Worm (Caenorhabditis elegans) whole organism, young adult: ENCODE results near the gene T06E6.15.

Experiments used
- B0261.1 ChIP-seq: sonication (generic microtip); optimal IDR thresholded peaks from 2 replicates; lab custom pipeline; 2016; ENCODE audit warnings: mild to moderate bottlenecking, missing genetic modification characterization, moderate library complexity, missing compliant biosample characterization
- C06A6.2 ChIP-seq: fragments of 200-800 bp; sonication (Bioruptor generic); conservative IDR thresholded peaks from 2 replicates; pipeline ENCODE4 v1.3.6; 2022; ENCODE audit warnings: missing genetic modification characterization, missing compliant biosample characterization
- D2030.7 ChIP-seq: fragments of 200-800 bp; sonication (Bioruptor generic); IDR thresholded peaks from 2 replicates; pipeline ENCODE4 v1.3.6; 2022; ENCODE audit warnings: missing genetic modification reagents, missing genetic modification characterization, missing compliant biosample characterization
- F49E8.2 ChIP-seq: sonication (generic microtip); optimal IDR thresholded peaks from 3 replicates; lab custom pipeline; 2017; ENCODE audit warnings: missing genetic modification characterization, mild to moderate bottlenecking, missing compliant biosample characterization, antibody characterized with exemption, moderate library complexity; ENCODE audit not compliant: insufficient read depth
- F57C9.4 ChIP-seq: sonication (generic microtip); optimal IDR thresholded peaks from 2 replicates; lab custom pipeline; 2017; ENCODE audit warnings: mild to moderate bottlenecking, missing genetic modification characterization, missing compliant biosample characterization
- K11D2.4 ChIP-seq: fragments of 200-800 bp; sonication (Bioruptor generic); IDR thresholded peaks from 2 replicates; pipeline ENCODE4 v1.3.6; 2022; ENCODE audit warnings: missing genetic modification reagents, missing genetic modification characterization, missing compliant biosample characterization
- T07F8.4 ChIP-seq: sonication (generic microtip); optimal IDR thresholded peaks from 2 replicates; lab custom pipeline; 2016; ENCODE audit warnings: mild to moderate bottlenecking, missing genetic modification characterization, moderate library complexity, missing compliant biosample characterization
- aptf-2 ChIP-seq: fragments of 200-800 bp; sonication (Bioruptor generic); conservative IDR thresholded peaks from 2 replicates; pipeline ENCODE4 v1.3.6; 2022; ENCODE audit warnings: missing genetic modification reagents, missing genetic modification characterization, missing compliant biosample characterization
- atf-7 ChIP-seq: sonication (generic microtip); optimal IDR thresholded peaks from 2 replicates; lab custom pipeline; 2017; ENCODE audit warnings: mild to moderate bottlenecking, missing genetic modification characterization, missing compliant biosample characterization
- attf-6 ChIP-seq: fragments of 200-800 bp; sonication (Bioruptor generic); IDR thresholded peaks from 2 replicates; pipeline ENCODE4 v1.3.6; 2022; ENCODE audit warnings: missing genetic modification reagents, missing genetic modification characterization, missing compliant biosample characterization
- bed-1 ChIP-seq: fragments of 200-800 bp; sonication (Bioruptor generic); IDR thresholded peaks from 2 replicates; pipeline ENCODE4 v1.3.6; 2022; ENCODE audit warnings: missing genetic modification reagents, missing genetic modification characterization, missing compliant biosample characterization
- bed-2 ChIP-seq: fragments of 200-800 bp; sonication (Bioruptor generic); IDR thresholded peaks from 2 replicates; pipeline ENCODE4 v1.3.6; 2022; ENCODE audit warnings: missing genetic modification reagents, missing genetic modification characterization, missing compliant biosample characterization
- ccch-3 ChIP-seq: fragments of 200-800 bp; sonication (Bioruptor generic); optimal IDR thresholded peaks from 2 replicates; lab custom pipeline; 2018; ENCODE audit warnings: mild to moderate bottlenecking, missing genetic modification characterization, missing compliant biosample characterization
- cebp-1 ChIP-seq, 2 experiments: fragments of 200-800 bp in 1 of 2; sonication (Bioruptor generic) in 1 of 2; sonication (generic microtip) in 1 of 2; IDR thresholded peaks in 1 of 2; optimal IDR thresholded peaks in 1 of 2; 2 replicates each; pipeline versions ENCODE4 v1.3.6 to Lab custom; 2017 to 2022; ENCODE audit warnings: missing compliant biosample characterization in 2 of 2, missing genetic modification characterization in 2 of 2, mild to moderate bottlenecking in 1 of 2, missing genetic modification reagents in 1 of 2, moderate library complexity in 1 of 2
- ceh-27 ChIP-seq: fragments of 200-800 bp; sonication (Bioruptor generic); optimal IDR thresholded peaks from 2 replicates; lab custom pipeline; 2018; ENCODE audit warnings: mild to moderate bottlenecking, missing genetic modification characterization, moderate library complexity, missing compliant biosample characterization
- ceh-40 ChIP-seq: fragments of 200-800 bp; sonication (Bioruptor generic); IDR thresholded peaks from 2 replicates; pipeline ENCODE4 v1.3.6; 2022; ENCODE audit warnings: missing genetic modification characterization, missing compliant biosample characterization
- dpff-1 ChIP-seq: sonication (generic microtip); optimal IDR thresholded peaks from 2 replicates; lab custom pipeline; 2017; ENCODE audit warnings: mild to moderate bottlenecking, missing genetic modification characterization, missing compliant biosample characterization
- efl-1 ChIP-seq: fragments of 150-350 bp; optimal IDR thresholded peaks from 2 replicates; lab custom pipeline; 2014; ENCODE audit warnings: missing biosample characterization, missing genetic modification reagents, missing genetic modification characterization
- hmg-1.2 ChIP-seq: fragments of 200-800 bp; sonication (Bioruptor generic); IDR thresholded peaks from 2 replicates; pipeline ENCODE4 v1.3.6; 2022; ENCODE audit warnings: missing genetic modification reagents, missing genetic modification characterization, missing compliant biosample characterization
- hrde-1 ChIP-seq: sonication (generic microtip); optimal IDR thresholded peaks from 2 replicates; lab custom pipeline; 2016; ENCODE audit warnings: missing genetic modification characterization, mild to moderate bottlenecking, missing compliant biosample characterization, moderate library complexity, missing genotype, missing genetic modification reagents, borderline replicate concordance
- lin-26 ChIP-seq: fragments of 200-800 bp; sonication (Bioruptor generic); IDR thresholded peaks from 2 replicates; pipeline ENCODE4 v1.3.6; 2022; ENCODE audit warnings: missing genetic modification reagents, missing genetic modification characterization, missing compliant biosample characterization
- lin-35 ChIP-seq, 3 experiments: fragments of 150-350 bp in 2 of 3; sonication (generic microtip) in 1 of 3; optimal IDR thresholded peaks; 2 replicates each; lab custom pipeline; 2014 to 2018; ENCODE audit warnings: missing biosample characterization in 3 of 3, missing genetic modification characterization in 3 of 3, missing genetic modification reagents in 3 of 3
- lin-40 ChIP-seq: sonication (generic microtip); optimal IDR thresholded peaks from 2 replicates; lab custom pipeline; 2016; ENCODE audit warnings: missing genetic modification characterization, mild to moderate bottlenecking, missing compliant biosample characterization, missing genotype, missing genetic modification reagents
- lir-1 ChIP-seq: fragments of 200-800 bp; sonication (Bioruptor generic); conservative IDR thresholded peaks from 2 replicates; pipeline ENCODE4 v1.3.6; 2022; ENCODE audit warnings: missing genetic modification reagents, missing genetic modification characterization, missing compliant biosample characterization
- lsy-27 ChIP-seq: sonication (generic microtip); optimal IDR thresholded peaks from 2 replicates; lab custom pipeline; 2017; ENCODE audit warnings: missing genetic modification characterization, mild to moderate bottlenecking, missing compliant biosample characterization, antibody characterized with exemption, missing genotype, borderline replicate concordance; ENCODE audit not compliant: insufficient read depth
- nfya-1 ChIP-seq: sonication (generic microtip); optimal IDR thresholded peaks from 2 replicates; lab custom pipeline; 2017; ENCODE audit warnings: antibody characterized with exemption, missing compliant biosample characterization, missing genetic modification characterization, borderline replicate concordance; ENCODE audit not compliant: insufficient read depth
- nhr-179 ChIP-seq: sonication (generic microtip); optimal IDR thresholded peaks from 2 replicates; lab custom pipeline; 2016; ENCODE audit warnings: mild to moderate bottlenecking, missing genetic modification characterization, missing compliant biosample characterization
- nhr-80 ChIP-seq: sonication (generic microtip); optimal IDR thresholded peaks from 2 replicates; lab custom pipeline; 2016; ENCODE audit warnings: missing genetic modification characterization, missing compliant biosample characterization
- rec-8 ChIP-seq, 2 experiments: sonication (generic microtip); optimal IDR thresholded peaks; 2 replicates each; lab custom pipeline; 2016; ENCODE audit warnings: mild to moderate bottlenecking in 2 of 2, missing genetic modification characterization in 2 of 2, missing genetic modification reagents in 2 of 2, missing genotype in 2 of 2, missing biosample characterization in 1 of 2, missing compliant biosample characterization in 1 of 2, moderate library complexity in 1 of 2
- repo-1 ChIP-seq: sonication (generic microtip); optimal IDR thresholded peaks from 2 replicates; lab custom pipeline; 2017; ENCODE audit warnings: mild to moderate bottlenecking, missing genetic modification characterization, missing compliant biosample characterization
- sdz-38 ChIP-seq: sonication (generic microtip); optimal IDR thresholded peaks from 2 replicates; lab custom pipeline; 2016; ENCODE audit warnings: missing genotype, missing genetic modification characterization, missing compliant biosample characterization
- sea-2 ChIP-seq: fragments of 200-800 bp; sonication (Bioruptor generic); IDR thresholded peaks from 2 replicates; pipeline ENCODE4 v1.3.6; 2022; ENCODE audit warnings: missing genetic modification characterization, missing compliant biosample characterization
- tlf-1 ChIP-seq: fragments of 200-800 bp; sonication (Bioruptor generic); optimal IDR thresholded peaks from 2 replicates; lab custom pipeline; 2018; ENCODE audit warnings: mild to moderate bottlenecking, missing genetic modification characterization, missing compliant biosample characterization
- unc-62 ChIP-seq: fragments of 150-350 bp; optimal IDR thresholded peaks from 2 replicates; lab custom pipeline; 2014; ENCODE audit warnings: missing biosample characterization, missing genetic modification reagents, missing genetic modification characterization
- ztf-22 ChIP-seq: fragments of 200-800 bp; sonication (Bioruptor generic); optimal IDR thresholded peaks from 2 replicates; lab custom pipeline; 2018; ENCODE audit warnings: mild to moderate bottlenecking, missing genetic modification characterization, moderate library complexity, missing compliant biosample characterization
- ztf-25 ChIP-seq: fragments of 200-800 bp; sonication (Bioruptor generic); IDR thresholded peaks from 2 replicates; pipeline ENCODE4 v1.3.6; 2022; ENCODE audit warnings: missing genetic modification reagents, missing genetic modification characterization, missing compliant biosample characterization

The T06E6.15 gene

DNA sequence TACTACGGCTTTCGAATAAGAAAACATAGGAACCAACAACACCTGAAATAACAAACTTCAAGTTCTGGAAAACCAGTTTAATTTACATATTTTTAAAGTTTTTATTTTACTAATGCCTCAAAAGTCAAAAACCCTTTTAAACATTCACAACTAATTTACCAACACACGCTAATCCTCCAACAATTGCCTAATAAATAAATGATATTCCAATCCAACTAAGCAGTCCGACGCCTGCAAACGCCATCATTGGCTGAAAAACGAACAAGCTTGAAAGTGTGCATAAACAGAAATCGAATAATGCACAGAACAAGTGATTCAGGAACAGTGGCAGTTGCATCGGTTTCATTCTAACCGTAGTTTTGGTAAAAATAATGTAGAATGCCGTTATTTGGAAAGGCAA, 31.8 kb downstream of the T06E6.15 start:
- TF ChIP-seq lin-40 (tag; lab: Kevin White, UChicago) (no peak), lir-1 (no peak), lsy-27 (tag; lab: Kevin White, UChicago) (no peak), aptf-2 (GFP tag; lab: Robert Waterston, UW) (no peak), sdz-38 (tag; lab: Kevin White, UChicago) (no peak), hrde-1 (no peak), C06A6.2 (GFP tag; lab: Robert Waterston, UW) (no peak), repo-1 (tag; lab: Kevin White, UChicago) (no peak), dpff-1 (tag; lab: Kevin White, UChicago) (no peak), bed-1 (GFP tag; lab: Robert Waterston, UW) (no peak), B0261.1 (tag; lab: Kevin White, UChicago) (no peak), ceh-40 (GFP tag; lab: Robert Waterston, UW) (no peak), F57C9.4 (no peak), nfya-1 (tag; lab: Kevin White, UChicago) (no peak), D2030.7 (GFP tag; lab: Robert Waterston, UW) (no peak), rec-8 (tag; optimal IDR thresholded peaks at IDR 0.05; lab: Kevin White, UChicago) (no peak), nhr-179 (no peak), lin-35 (GFP tag; optimal IDR thresholded peaks at IDR 0.05; lab: Kevin White, UChicago) (no peak)

DNA sequence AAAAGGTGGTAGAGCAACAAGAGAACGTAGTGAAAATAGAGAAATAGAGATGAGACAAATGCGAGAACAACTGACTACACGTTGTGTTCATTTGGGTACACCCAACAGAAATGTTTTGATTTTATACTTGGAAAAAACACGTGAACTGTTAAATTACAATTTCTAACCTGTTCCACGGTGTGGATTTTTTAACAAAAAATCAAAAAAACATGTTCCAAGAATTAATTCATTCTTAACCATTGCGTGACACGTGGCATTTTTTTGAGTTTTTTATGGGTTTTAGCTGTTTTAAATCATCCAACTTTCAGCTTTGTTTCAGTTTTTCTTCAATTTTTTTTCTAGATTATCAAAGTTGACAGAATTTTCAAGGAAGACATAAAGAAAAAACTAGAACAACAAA, 38.2 kb downstream of the T06E6.15 start, which contains the start of gene ech-1.1:
Gene ech-1.1 (minus strand): TSS at position 101 of the 400 bp plus-strand sequence.
- TF ChIP-seq hmg-1.2 (GFP tag; lab: Robert Waterston, UW), result 0 out of 2 replicates have a peak, but pooled peaks have one; percentile 45

DNA sequence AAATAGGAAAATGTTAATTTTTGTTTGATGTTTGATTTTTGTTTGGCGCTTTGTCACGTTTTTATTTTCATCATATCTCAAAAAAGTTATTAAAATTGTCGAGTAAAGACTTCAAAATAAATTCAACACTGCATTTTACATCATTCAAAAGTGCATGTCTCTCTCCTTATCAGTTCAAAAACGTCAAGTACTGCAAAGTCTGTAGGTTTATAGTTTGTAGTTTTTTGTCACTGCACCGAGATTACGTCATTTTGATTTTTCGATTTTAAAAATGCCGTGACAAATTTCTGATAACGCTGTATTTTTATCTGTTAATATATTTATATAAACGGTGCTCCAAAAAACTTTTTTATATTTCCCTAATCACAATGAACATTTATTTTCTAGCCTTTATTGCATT, 44.9 kb downstream of the T06E6.15 start, which contains the start of gene C29F3.7:
Gene C29F3.7 (plus strand): TSS at position 254 of the 400 bp plus-strand sequence.
- TF ChIP-seq ztf-25 (GFP tag; lab: Robert Waterston, UW), result no peak
- TF ChIP-seq ztf-22 (GFP tag; lab: Kevin White, UChicago), result peak; percentile 78
- peak; percentile 92 for TF ChIP-seq nhr-80 (tag; lab: Kevin White, UChicago)
- TF ChIP-seq T07F8.4, result no peak
- TF ChIP-seq cebp-1 (GFP tag; IDR thresholded peaks at IDR 0.05; lab: Robert Waterston, UW), result peak; percentile 16; the same call in 1 of the 2 replicates
- TF ChIP-seq cebp-1 (tag; optimal IDR thresholded peaks at IDR 0.05; lab: Kevin White, UChicago), result no peak
- no peak for TF ChIP-seq sea-2 (GFP tag; lab: Robert Waterston, UW)
- TF ChIP-seq attf-6 (GFP tag; lab: Robert Waterston, UW), result no peak
- no peak for TF ChIP-seq lin-26 (GFP tag; lab: Robert Waterston, UW)
- TF ChIP-seq efl-1, result no peak
- TF ChIP-seq K11D2.4 (GFP tag; lab: Robert Waterston, UW), result no peak
- TF ChIP-seq F49E8.2, result no peak
- no peak for TF ChIP-seq lin-40 (tag; lab: Kevin White, UChicago)
- TF ChIP-seq tlf-1 (GFP tag; lab: Kevin White, UChicago), result no peak
- no peak for TF ChIP-seq ccch-3 (GFP tag; lab: Kevin White, UChicago)
- no peak for TF ChIP-seq nfya-1 (tag; lab: Kevin White, UChicago)
- peak; percentile 85 for TF ChIP-seq atf-7 (tag; lab: Kevin White, UChicago)
- no peak for TF ChIP-seq ceh-27
- TF ChIP-seq unc-62 (GFP tag; lab: Kevin White, UChicago), result peak; percentile 49
- TF ChIP-seq bed-2, result no peak
